Fruit fly (Drosophila melanogaster) whole organism, pupa: ENCODE measurements around the gene CG6254.

Source experiments
- CG8159 ChIP-seq: fragments of 200-800 bp; sonication (Bioruptor generic); optimal IDR thresholded peaks from 3 replicates; lab custom pipeline; 2018; ENCODE audit warnings: missing biosample characterization, mild to moderate bottlenecking, missing genetic modification characterization, moderate library complexity
- CG9948 ChIP-seq: fragments of 200-800 bp; sonication (Bioruptor generic); optimal IDR thresholded peaks from 2 replicates; lab custom pipeline; 2018; ENCODE audit warnings: missing biosample characterization, mild to moderate bottlenecking, missing genetic modification characterization, moderate library complexity
- D1 ChIP-seq: fragments of 200-800 bp; sonication (Bioruptor generic); optimal IDR thresholded peaks from 2 replicates; lab custom pipeline; 2018; ENCODE audit warnings: missing biosample characterization, mild to moderate bottlenecking, missing genetic modification characterization, moderate library complexity
- EcR ChIP-seq: fragments of 200-800 bp; sonication (Bioruptor generic); optimal IDR thresholded peaks from 3 replicates; lab custom pipeline; 2019; ENCODE audit warnings: missing biosample characterization, missing genetic modification characterization, mild to moderate bottlenecking, moderate library complexity, missing genetic modification reagents
- Ets98B ChIP-seq: fragments of 200-800 bp; sonication (Bioruptor generic); IDR thresholded peaks from 2 replicates; pipeline ENCODE4 v1.3.6; 2022; ENCODE audit warnings: missing biosample characterization, missing genetic modification characterization
- Pif1A ChIP-seq: fragments of 200-800 bp; sonication (Bioruptor generic); optimal IDR thresholded peaks from 3 replicates; lab custom pipeline; 2016; ENCODE audit warnings: missing biosample characterization, missing genetic modification characterization
- Snoo ChIP-seq: fragments of 200-800 bp; sonication (Bioruptor generic); optimal IDR thresholded peaks from 3 replicates; lab custom pipeline; 2017; ENCODE audit warnings: missing biosample characterization, mild to moderate bottlenecking, missing genetic modification characterization, inconsistent platforms
- gl ChIP-seq: fragments of 200-800 bp; sonication (Bioruptor generic); optimal IDR thresholded peaks from 2 replicates; lab custom pipeline; 2018; ENCODE audit warnings: missing biosample characterization, mild to moderate bottlenecking, missing genetic modification characterization

- peak; percentile 42; the same call in 1 of the 2 replicates for TF ChIP-seq Ets98B (GFP tag; lab: Robert Waterston, UW)
- no peak for TF ChIP-seq CG9948 (tag; lab: Kevin White, UChicago)
- TF ChIP-seq Pif1A (GFP tag; lab: Kevin White, UChicago): no peak
- TF ChIP-seq Snoo: no peak
- TF ChIP-seq CG8159 (tag; lab: Kevin White, UChicago): no peak
- TF ChIP-seq D1 (tag; lab: Kevin White, UChicago): no peak
- no peak for TF ChIP-seq EcR (GFP tag; lab: Kevin White, UChicago)
- no peak for TF ChIP-seq gl (tag; lab: Kevin White, UChicago)
Observed at dm6 chr3R:10124764-10125163, 36.4 kb downstream of the CG6254 start.
